Worm (Caenorhabditis elegans): ENCODE measurements around the gene K08D8.7.

DNA sequence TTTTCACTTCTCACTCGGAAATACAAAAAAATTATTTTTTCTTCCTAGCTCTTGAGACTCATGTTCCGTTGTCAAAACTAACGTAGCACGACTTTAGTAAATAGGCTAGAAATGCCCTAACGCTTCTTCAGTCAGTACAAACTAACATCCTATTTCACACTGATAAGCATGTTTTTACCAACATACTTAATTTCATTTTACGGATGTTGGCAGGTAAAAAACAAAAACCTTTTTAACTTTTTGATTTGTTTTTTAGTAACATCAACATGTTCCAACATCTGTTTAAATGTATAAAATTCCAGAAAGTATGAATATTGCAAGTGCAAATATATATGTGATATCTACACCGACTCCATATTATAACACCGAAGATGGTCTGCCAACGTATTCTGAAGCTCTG is 3.6 kb downstream of the K08D8.7 start, which contains the start of gene K08D8.10:
- TF ChIP-seq Y56A3A.18 (GFP tag; IDR thresholded peaks at IDR 0.05) (no peak), cebp-2 (GFP tag; IDR thresholded peaks at IDR 0.05) (no peak), unc-130 (GFP tag; optimal IDR thresholded peaks at IDR 0.05) (no peak), pha-4 (tag; optimal IDR thresholded peaks at IDR 0.05) (no peak), ceh-100 (GFP tag; IDR thresholded peaks at IDR 0.05) (no peak), unc-62 (GFP tag; optimal IDR thresholded peaks at IDR 0.05) (no peak), hmg-20 (GFP tag; IDR thresholded peaks at IDR 0.05) (no peak), egl-44 (GFP tag; IDR thresholded peaks at IDR 0.05) (no peak), F52B5.7 (tag; optimal IDR thresholded peaks at IDR 0.05) (no peak), F55B11.4 (tag; optimal IDR thresholded peaks at IDR 0.05; ENCODE audit: borderline replicate concordance, insufficient read depth) (no peak), attf-3 (GFP tag; conservative IDR thresholded peaks at IDR 0.05) (no peak), B0035.1 (tag; optimal IDR thresholded peaks at IDR 0.05) (no peak), Y95B8A.8 (GFP tag; IDR thresholded peaks at IDR 0.05) (no peak)

Measured in whole organism, young adult.